Fruit fly (Drosophila melanogaster) whole organism, wandering third instar larva: ENCODE results near the gene ppk10.

Experiments used
- CG9705 ChIP-seq: fragments of 200-800 bp; sonication (Bioruptor generic); optimal IDR thresholded peaks from 2 replicates; lab custom pipeline; 2018; ENCODE audit warnings: missing biosample characterization, mild to moderate bottlenecking, missing genetic modification characterization
- Dfd ChIP-seq: fragments of >200 bp; optimal IDR thresholded peaks from 2 replicates; lab custom pipeline; 2017; ENCODE audit warnings: missing biosample characterization, missing genetic modification characterization
- Dif ChIP-seq: fragments of 200-275, 200-300 bp; sonication (Bioruptor generic); optimal IDR thresholded peaks from 2 replicates; lab custom pipeline; 2018; ENCODE audit warnings: missing biosample characterization, missing genetic modification characterization; ENCODE audit not compliant: partially characterized antibody
- Jra ChIP-seq: sonication (Bioruptor generic); optimal IDR thresholded peaks from 2 replicates; lab custom pipeline; 2016; ENCODE audit warnings: missing biosample characterization, missing genetic modification characterization
- Myc ChIP-seq: fragments of >200 bp; optimal IDR thresholded peaks from 2 replicates; lab custom pipeline; 2017
- Vsx2 ChIP-seq: fragments of 200-300, 225-300 bp; sonication (Bioruptor generic); optimal IDR thresholded peaks from 2 replicates; lab custom pipeline; 2018; ENCODE audit warnings: missing biosample characterization, missing genetic modification characterization; ENCODE audit not compliant: partially characterized antibody
- fru ChIP-seq: fragments of 200-800 bp; sonication (Bioruptor generic); optimal IDR thresholded peaks from 3 replicates; lab custom pipeline; 2016; ENCODE audit warnings: missing biosample characterization, mild to moderate bottlenecking, missing genetic modification characterization
- h ChIP-seq: fragments of 200-800 bp; sonication (Bioruptor generic); optimal IDR thresholded peaks from 3 replicates; lab custom pipeline; 2016; ENCODE audit warnings: missing biosample characterization, mild to moderate bottlenecking, missing genetic modification characterization
- pan ChIP-seq: fragments of >200 bp; optimal IDR thresholded peaks from 2 replicates; lab custom pipeline; 2017
- psq ChIP-seq: fragments of 200-800 bp; sonication (Bioruptor generic); optimal IDR thresholded peaks from 3 replicates; lab custom pipeline; 2017; ENCODE audit warnings: missing biosample characterization, mild to moderate bottlenecking, missing genetic modification characterization, moderate library complexity
- sage ChIP-seq: fragments of 200-800 bp; sonication (Bioruptor generic); optimal IDR thresholded peaks from 2 replicates; lab custom pipeline; 2016; ENCODE audit warnings: missing biosample characterization, mild to moderate bottlenecking, missing genetic modification characterization
- sv ChIP-seq: fragments of 200-800 bp; sonication (Bioruptor generic); optimal IDR thresholded peaks from 3 replicates; lab custom pipeline; 2016; ENCODE audit warnings: missing biosample characterization, missing genetic modification characterization
- usp ChIP-seq: fragments of >200 bp; optimal IDR thresholded peaks from 2 replicates; lab custom pipeline; 2017; ENCODE audit warnings: missing biosample characterization, missing genetic modification characterization

DNA sequence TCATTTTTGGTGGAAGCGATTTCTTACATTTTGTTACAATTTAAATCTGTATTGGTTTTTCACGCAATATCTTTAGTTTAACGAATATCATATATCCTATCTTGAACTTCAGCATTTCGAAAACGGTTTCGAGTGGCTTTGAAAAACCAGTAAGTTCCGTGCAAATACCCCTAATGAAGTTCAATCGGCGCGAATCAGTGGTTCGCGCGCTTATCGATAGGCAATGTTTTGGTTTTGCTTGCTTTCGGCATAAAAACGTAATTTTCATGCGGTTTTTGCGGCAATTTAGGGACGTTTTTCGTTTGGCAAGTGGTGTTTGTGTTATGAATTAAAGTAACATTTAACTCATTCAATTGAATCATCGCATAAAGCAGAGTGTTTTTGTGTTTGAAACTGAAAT, 24.7 kb upstream of the ppk10 start, which contains the start of gene RluA-2:
- TF ChIP-seq sage (GFP tag; lab: Kevin White, UChicago): no peak
- no peak for TF ChIP-seq usp (GFP tag; lab: Kevin White, UChicago)
- no peak for TF ChIP-seq pan (lab: Kevin White, UChicago)
- TF ChIP-seq h (GFP tag; lab: Kevin White, UChicago): no peak
- no peak for TF ChIP-seq sv (GFP tag; lab: Kevin White, UChicago)
- TF ChIP-seq CG9705: no peak
- TF ChIP-seq psq (GFP tag; lab: Kevin White, UChicago): no peak
- no peak for TF ChIP-seq Dif
- no peak for TF ChIP-seq Myc (lab: Kevin White, UChicago)
- no peak for TF ChIP-seq fru
- TF ChIP-seq Jra (GFP tag; lab: Kevin White, UChicago): no peak
- TF ChIP-seq Vsx2 (GFP tag; lab: Kevin White, UChicago): no peak
- no peak for TF ChIP-seq Dfd
